Worm (Caenorhabditis elegans): ENCODE measurements around the gene tbcc-1.

tbcc-1 gene

DNA sequence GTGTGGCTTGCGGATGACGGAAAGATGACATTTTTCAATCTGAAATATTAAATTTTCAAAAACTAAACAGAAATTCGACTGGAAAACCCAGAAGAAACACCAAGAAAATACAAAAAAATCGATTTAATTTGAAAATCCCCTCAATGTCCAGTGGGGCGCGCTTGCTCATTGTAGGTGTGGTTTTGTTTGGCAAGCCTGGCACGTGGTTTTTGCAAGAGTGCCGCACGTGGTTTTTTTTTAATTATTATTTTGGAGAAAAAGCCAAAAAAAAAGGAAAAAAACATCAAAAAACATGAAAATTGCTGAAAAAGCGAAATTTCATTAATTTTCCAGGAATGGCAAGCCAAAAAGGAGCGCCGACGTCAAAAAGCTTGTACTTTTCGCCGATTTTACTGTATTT, 19.6 kb upstream of the tbcc-1 start, which contains the start of gene swsn-3 (continued):
- peak in 1 of 2 experiments; percentile 34 for TF ChIP-seq egl-27 (tag; optimal IDR thresholded peaks at IDR 0.05)
- TF ChIP-seq nhr-11 (tag; optimal IDR thresholded peaks at IDR 0.05): peak; percentile 69
- TF ChIP-seq ceh-88 (GFP tag; IDR thresholded peaks at IDR 0.05): peak; percentile 59
- no peak for TF ChIP-seq vab-15 (tag; optimal IDR thresholded peaks at IDR 0.05)
- TF ChIP-seq dsc-1 (tag; optimal IDR thresholded peaks at IDR 0.05): peak; percentile 91
- TF ChIP-seq ceh-90 (tag; optimal IDR thresholded peaks at IDR 0.05): peak; percentile 4
- TF ChIP-seq nhr-47 (tag; optimal IDR thresholded peaks at IDR 0.05): peak; percentile 92
- TF ChIP-seq nhr-12 (tag; optimal IDR thresholded peaks at IDR 0.05): no peak
- TF ChIP-seq nhr-90 (tag; optimal IDR thresholded peaks at IDR 0.05; ENCODE audit: poor library complexity): peak; percentile 91
- peak; percentile 70 for TF ChIP-seq grh-1 (GFP tag; IDR thresholded peaks at IDR 0.05)
- TF ChIP-seq blmp-1 (tag; optimal IDR thresholded peaks at IDR 0.05): peak; percentile 77
- peak; percentile 79 to 87 for TF ChIP-seq lin-35 (GFP tag; optimal IDR thresholded peaks at IDR 0.05)
- peak; percentile 92 for TF ChIP-seq unc-130 (tag; optimal IDR thresholded peaks at IDR 0.05)
- peak; percentile 77 for TF ChIP-seq ztf-4 (tag; optimal IDR thresholded peaks at IDR 0.05)
- TF ChIP-seq ama-1 (optimal IDR thresholded peaks at IDR 0.05): no peak
- TF ChIP-seq xbp-1 (tag; optimal IDR thresholded peaks at IDR 0.05): peak; percentile 88
- TF ChIP-seq C16A3.4 (tag; optimal IDR thresholded peaks at IDR 0.05): peak; percentile 86
- peak; percentile 16 for TF ChIP-seq zag-1 (tag; optimal IDR thresholded peaks at IDR 0.05)
- TF ChIP-seq lin-15B (tag; optimal IDR thresholded peaks at IDR 0.05): peak; percentile 93
- TF ChIP-seq nhr-28 (tag; optimal IDR thresholded peaks at IDR 0.05): no peak
- peak; percentile 78 for TF ChIP-seq jun-1 (tag; optimal IDR thresholded peaks at IDR 0.05)
- TF ChIP-seq ztf-11 (tag; optimal IDR thresholded peaks at IDR 0.05): peak in 1 of 2 experiments; percentile 82
- TF ChIP-seq irx-1 (tag; optimal IDR thresholded peaks at IDR 0.05): peak; percentile 82
- no peak for TF ChIP-seq unc-62 (GFP tag; optimal IDR thresholded peaks at IDR 0.05)
- TF ChIP-seq efl-1 (optimal IDR thresholded peaks at IDR 0.05): peak; percentile 87
- peak; percentile 83 to 98 for TF ChIP-seq efl-1 (GFP tag; optimal IDR thresholded peaks at IDR 0.05 in 1 of 2)
- TF ChIP-seq elt-2 (tag; optimal IDR thresholded peaks at IDR 0.05): peak; percentile 68
- TF ChIP-seq fkh-8 (tag; optimal IDR thresholded peaks at IDR 0.05): peak; percentile 80
- TF ChIP-seq sox-4 (tag; optimal IDR thresholded peaks at IDR 0.05): peak; percentile 83
- peak; percentile 85 for TF ChIP-seq swsn-7 (tag; optimal IDR thresholded peaks at IDR 0.05)
- peak in 2 of 6 experiments; percentile 33 to 83 for TF ChIP-seq elt-3 (tag; optimal IDR thresholded peaks at IDR 0.05)
- TF ChIP-seq aha-1 (tag; optimal IDR thresholded peaks at IDR 0.05): no peak
- TF ChIP-seq snpc-4 (tag; optimal IDR thresholded peaks at IDR 0.05): peak; percentile 88

DNA sequence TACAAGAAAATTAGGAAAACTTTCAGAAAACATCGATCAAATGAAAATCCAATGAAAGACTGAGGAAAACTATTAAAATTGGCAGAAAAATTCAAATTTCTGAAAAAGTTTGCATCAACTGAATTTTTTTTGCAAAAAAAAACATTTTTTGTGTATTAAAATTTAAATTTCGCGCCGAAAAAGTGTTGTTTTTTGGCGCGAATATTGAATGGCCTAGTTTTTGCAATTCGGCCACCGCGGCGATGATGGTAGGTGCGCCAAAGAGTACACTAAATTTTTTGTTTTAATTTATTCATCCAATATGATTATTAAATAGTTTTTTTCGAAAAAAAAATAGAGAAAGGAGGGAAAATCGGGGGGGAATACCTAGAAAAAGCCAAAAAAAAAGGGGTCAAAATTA, 19.2 kb upstream of the tbcc-1 start:
- no peak for TF ChIP-seq zip-4 (GFP tag; optimal IDR thresholded peaks at IDR 0.05)
- no peak for TF ChIP-seq nhr-85 (tag)
- no peak for TF ChIP-seq zag-1 (tag; optimal IDR thresholded peaks at IDR 0.05)
- peak in 1 of 2 experiments; percentile 33 for TF ChIP-seq lin-35 (GFP tag; optimal IDR thresholded peaks at IDR 0.05)
- no peak for TF ChIP-seq dsc-1 (tag; optimal IDR thresholded peaks at IDR 0.05)
- TF ChIP-seq dpl-1 (GFP tag; optimal IDR thresholded peaks at IDR 0.05): peak in 2 of 3 experiments; percentile 51 to 61
- peak; percentile 3 to 75 for TF ChIP-seq efl-1 (optimal IDR thresholded peaks at IDR 0.05)
- peak; percentile 64 to 97 for TF ChIP-seq efl-1 (GFP tag; optimal IDR thresholded peaks at IDR 0.05 in 1 of 2)
- TF ChIP-seq unc-130 (tag; optimal IDR thresholded peaks at IDR 0.05): no peak
- no peak for TF ChIP-seq ztf-4 (tag; optimal IDR thresholded peaks at IDR 0.05)

DNA sequence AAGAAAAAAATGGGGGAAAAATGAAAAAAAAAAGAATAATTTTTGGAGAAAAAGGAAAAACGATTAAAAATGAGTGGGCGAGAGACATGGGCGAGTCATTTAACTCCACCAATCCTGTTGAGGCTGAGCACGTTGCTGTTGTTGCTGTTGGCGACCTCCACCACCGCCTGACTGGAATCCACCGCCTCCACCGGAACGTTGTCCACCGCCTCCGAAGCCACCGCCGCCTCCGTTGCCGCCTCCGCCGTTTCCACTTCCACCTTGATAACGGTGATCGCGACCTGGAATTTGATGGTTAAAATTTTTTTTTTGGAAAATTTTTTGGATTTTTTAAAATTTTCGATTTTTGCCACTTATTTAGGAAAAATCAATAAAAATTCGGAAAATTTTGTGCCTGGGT, 17.5 kb upstream of the tbcc-1 start:
- TF ChIP-seq hlh-4 (tag; optimal IDR thresholded peaks at IDR 0.05) (no peak), efl-3 (GFP tag; optimal IDR thresholded peaks at IDR 0.05) (no peak), unc-62 (GFP tag; optimal IDR thresholded peaks at IDR 0.05) (no peak), nhr-85 (tag) (no peak), mep-1 (tag; optimal IDR thresholded peaks at IDR 0.05) (no peak), unc-98 (GFP tag; IDR thresholded peaks at IDR 0.05) (no peak)

Measured in whole organism, L1 larva.